Worm (Caenorhabditis elegans): ENCODE data around the gene C25F6.8.

ce11 chrX:5444863-5445262, 3.2 kb upstream of the C25F6.8 start, which contains the start of gene itm-2:
- TF ChIP-seq nhr-90 (tag; optimal IDR thresholded peaks at IDR 0.05) (no peak), rec-8 (tag; optimal IDR thresholded peaks at IDR 0.05) (no peak), madf-6 (GFP tag; IDR thresholded peaks at IDR 0.05) (no peak), ccch-3 (GFP tag; optimal IDR thresholded peaks at IDR 0.05) (no peak), ets-4 (GFP tag; optimal IDR thresholded peaks at IDR 0.05) (no peak), unc-62 (GFP tag; optimal IDR thresholded peaks at IDR 0.05) (no peak), aptf-2 (GFP tag; conservative IDR thresholded peaks at IDR 0.05) (no peak), snpc-1.1 (tag; optimal IDR thresholded peaks at IDR 0.05; ENCODE audit: insufficient read depth) (no peak)

All from whole organism, young adult.